Worm (Caenorhabditis elegans): ENCODE measurements around the gene Y111B2A.2.

DNA sequence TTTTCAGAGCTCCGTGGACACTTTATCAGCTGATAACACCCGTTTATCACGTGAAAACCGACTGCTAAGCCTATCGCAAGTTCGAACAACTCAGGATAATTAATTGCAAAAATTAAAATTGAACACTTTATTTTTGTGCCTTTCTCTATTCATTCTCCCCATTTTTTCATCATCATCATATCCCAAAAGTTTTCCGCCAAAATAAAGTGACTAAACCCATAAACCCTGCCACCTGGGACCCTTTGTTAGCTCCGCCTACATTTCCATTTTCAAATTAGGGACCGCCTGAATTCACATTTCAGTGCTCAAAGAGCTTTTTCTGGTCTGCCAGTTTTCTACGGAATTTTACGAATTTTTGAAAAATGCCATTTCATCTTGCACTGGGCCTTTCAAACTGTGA, 11.5 kb upstream of the Y111B2A.2 start, which contains the start of gene arrd-16:
- TF ChIP-seq tbx-37 (GFP tag; conservative IDR thresholded peaks at IDR 0.05) (no peak), ceh-36 (tag; optimal IDR thresholded peaks at IDR 0.05) (no peak), tbx-11 (GFP tag; IDR thresholded peaks at IDR 0.05) (no peak), hnd-1 (tag; optimal IDR thresholded peaks at IDR 0.05) (no peak), hmg-4 (GFP tag; optimal IDR thresholded peaks at IDR 0.05) (no peak), ama-1 (optimal IDR thresholded peaks at IDR 0.05) (no peak), ets-7 (tag; optimal IDR thresholded peaks at IDR 0.05) (no peak), aly-1 (tag; optimal IDR thresholded peaks at IDR 0.05) (no peak)

Data from whole organism, early embryonic.